Fruit fly (Drosophila melanogaster): ENCODE results near the gene eIF4EHP.

eIF4EHP gene

dm6 chr3R:24150103-24150502, 41.3 kb upstream of the eIF4EHP start, which contains the start of gene p38c:
Gene p38c (minus strand): TSS chr3R:24150203.
- TF ChIP-seq brk (GFP tag; optimal IDR thresholded peaks at IDR 0.05) (no peak), Rel (GFP tag; optimal IDR thresholded peaks at IDR 0.05) (no peak), Rel (tag; optimal IDR thresholded peaks at IDR 0.05) (peak; percentile 55)

dm6 chr3R:24148838-24149237, 40.1 kb upstream of the eIF4EHP start, which contains the start of gene Slimp:
Gene Slimp (minus strand): TSS chr3R:24148967.
- peak; percentile 55 for TF ChIP-seq rgr (GFP tag; optimal IDR thresholded peaks at IDR 0.05)
- no peak for TF ChIP-seq Mio (GFP tag; optimal IDR thresholded peaks at IDR 0.05)
- TF ChIP-seq pan (optimal IDR thresholded peaks at IDR 0.05), result no peak
- TF ChIP-seq OdsH (GFP tag; optimal IDR thresholded peaks at IDR 0.05), result no peak
- no peak for TF ChIP-seq Hr78 (GFP tag; optimal IDR thresholded peaks at IDR 0.05)
- TF ChIP-seq Jra (GFP tag; optimal IDR thresholded peaks at IDR 0.05), result no peak
- TF ChIP-seq foxo (GFP tag; optimal IDR thresholded peaks at IDR 0.05), result peak in 1 of 2 experiments; percentile 49
- no peak for TF ChIP-seq Myc (optimal IDR thresholded peaks at IDR 0.05)
- no peak for TF ChIP-seq tai (GFP tag; optimal IDR thresholded peaks at IDR 0.05)
- peak; percentile 37 for TF ChIP-seq woc (GFP tag; optimal IDR thresholded peaks at IDR 0.05)
- TF ChIP-seq jim (GFP tag; optimal IDR thresholded peaks at IDR 0.05), result no peak
- TF ChIP-seq Hr83 (GFP tag; optimal IDR thresholded peaks at IDR 0.05; ENCODE audit: poor library complexity, severe bottlenecking), result no peak
- peak; percentile 40 for TF ChIP-seq br (GFP tag; optimal IDR thresholded peaks at IDR 0.05)
- TF ChIP-seq GATAd (GFP tag; optimal IDR thresholded peaks at IDR 0.05), result no peak
- peak; percentile 1 for TF ChIP-seq sv (GFP tag; optimal IDR thresholded peaks at IDR 0.05)
- TF ChIP-seq psq (GFP tag; optimal IDR thresholded peaks at IDR 0.05), result peak; percentile 19
- peak; percentile 28 for TF ChIP-seq fru (GFP tag; optimal IDR thresholded peaks at IDR 0.05)
- TF ChIP-seq dsf (GFP tag; optimal IDR thresholded peaks at IDR 0.05; ENCODE audit: borderline replicate concordance), result no peak
- no peak for TF ChIP-seq usp (GFP tag; optimal IDR thresholded peaks at IDR 0.05)
- TF ChIP-seq sage (GFP tag; optimal IDR thresholded peaks at IDR 0.05), result peak; percentile 43
- TF ChIP-seq Hnf4 (GFP tag; optimal IDR thresholded peaks at IDR 0.05), result peak; percentile 38
- TF ChIP-seq CG32264 (GFP tag; optimal IDR thresholded peaks at IDR 0.05), result no peak
- no peak for TF ChIP-seq CrebA (GFP tag; optimal IDR thresholded peaks at IDR 0.05; ENCODE audit: borderline replicate concordance)
- TF ChIP-seq Dif (GFP tag; optimal IDR thresholded peaks at IDR 0.05; ENCODE audit: partially characterized antibody), result no peak
- no peak for TF ChIP-seq Abd-B (GFP tag; optimal IDR thresholded peaks at IDR 0.05)
- TF ChIP-seq dl (GFP tag; optimal IDR thresholded peaks at IDR 0.05; ENCODE audit: insufficient read depth in 1 of 2, partially characterized antibody in 2 of 2), result no peak
- peak; percentile 50 for TF ChIP-seq HLH106 (tag; optimal IDR thresholded peaks at IDR 0.05)
- TF ChIP-seq dmrt93B (GFP tag; optimal IDR thresholded peaks at IDR 0.05), result no peak
- no peak for TF ChIP-seq Rel (GFP tag; optimal IDR thresholded peaks at IDR 0.05)
- TF ChIP-seq Rel (tag; optimal IDR thresholded peaks at IDR 0.05), result peak; percentile 18
- TF ChIP-seq N (GFP tag; optimal IDR thresholded peaks at IDR 0.05), result no peak
- TF ChIP-seq h (GFP tag; optimal IDR thresholded peaks at IDR 0.05), result peak; percentile 53
- TF ChIP-seq CG9705 (GFP tag; optimal IDR thresholded peaks at IDR 0.05), result peak; percentile 13
- TF ChIP-seq Dfd (GFP tag; optimal IDR thresholded peaks at IDR 0.05), result no peak
- no peak for TF ChIP-seq lola (GFP tag; optimal IDR thresholded peaks at IDR 0.05)
- TF ChIP-seq Vsx2 (GFP tag; optimal IDR thresholded peaks at IDR 0.05; ENCODE audit: partially characterized antibody), result no peak
- TF ChIP-seq ey (GFP tag; optimal IDR thresholded peaks at IDR 0.05), result peak; percentile 37
- no peak for TF ChIP-seq brk (GFP tag; optimal IDR thresholded peaks at IDR 0.05)
- peak; percentile 10 for TF ChIP-seq Sp1 (GFP tag; optimal IDR thresholded peaks at IDR 0.05)

- peak; percentile 13 for TF ChIP-seq dmrt93B (GFP tag; optimal IDR thresholded peaks at IDR 0.05)
- peak; percentile 61 for TF ChIP-seq Sp1 (GFP tag; optimal IDR thresholded peaks at IDR 0.05)
- no peak for TF ChIP-seq N (GFP tag; optimal IDR thresholded peaks at IDR 0.05)
- peak; percentile 22 for TF ChIP-seq Jra (GFP tag; optimal IDR thresholded peaks at IDR 0.05)
- TF ChIP-seq ey (GFP tag; optimal IDR thresholded peaks at IDR 0.05), result peak; percentile 72
- TF ChIP-seq OdsH (GFP tag; optimal IDR thresholded peaks at IDR 0.05), result peak; percentile 49
- TF ChIP-seq CG32264 (GFP tag; optimal IDR thresholded peaks at IDR 0.05), result peak; percentile 0
- peak; percentile 36 for TF ChIP-seq Hnf4 (GFP tag; optimal IDR thresholded peaks at IDR 0.05)
- no peak for TF ChIP-seq Myc (optimal IDR thresholded peaks at IDR 0.05)
- TF ChIP-seq br (GFP tag; optimal IDR thresholded peaks at IDR 0.05), result peak; percentile 66
- no peak for TF ChIP-seq pan (optimal IDR thresholded peaks at IDR 0.05)
- TF ChIP-seq woc (GFP tag; optimal IDR thresholded peaks at IDR 0.05), result peak; percentile 72
- TF ChIP-seq rgr (GFP tag; optimal IDR thresholded peaks at IDR 0.05), result peak; percentile 56
- TF ChIP-seq dl (GFP tag; optimal IDR thresholded peaks at IDR 0.05; ENCODE audit: insufficient read depth in 1 of 2, partially characterized antibody in 2 of 2), result no peak
- no peak for TF ChIP-seq Dif (GFP tag; optimal IDR thresholded peaks at IDR 0.05; ENCODE audit: partially characterized antibody)
- TF ChIP-seq HLH106 (tag; optimal IDR thresholded peaks at IDR 0.05), result peak; percentile 62
- no peak for TF ChIP-seq Mio (GFP tag; optimal IDR thresholded peaks at IDR 0.05)
- TF ChIP-seq h (GFP tag; optimal IDR thresholded peaks at IDR 0.05), result peak; percentile 73
- no peak for TF ChIP-seq Dfd (GFP tag; optimal IDR thresholded peaks at IDR 0.05)
- peak; percentile 73 for TF ChIP-seq fru (GFP tag; optimal IDR thresholded peaks at IDR 0.05)
- TF ChIP-seq CrebA (GFP tag; optimal IDR thresholded peaks at IDR 0.05; ENCODE audit: borderline replicate concordance), result no peak
- peak; percentile 45 for TF ChIP-seq psq (GFP tag; optimal IDR thresholded peaks at IDR 0.05)
- TF ChIP-seq foxo (GFP tag; optimal IDR thresholded peaks at IDR 0.05), result peak in 1 of 2 experiments; percentile 72
- TF ChIP-seq Hr78 (GFP tag; optimal IDR thresholded peaks at IDR 0.05), result no peak
Measured at dm6 chr3R:24144542-24144941, 35.8 kb upstream of the eIF4EHP start.
